Fruit fly (Drosophila melanogaster) whole organism, prepupa: Measurements from ENCODE around the gene CG13309.

Experiments used
- Blimp-1 ChIP-seq: fragments of 200-800 bp; sonication (Bioruptor generic); optimal IDR thresholded peaks from 3 replicates; lab custom pipeline; 2017; ENCODE audit warnings: missing biosample characterization, missing genetic modification characterization, mild to moderate bottlenecking, moderate library complexity, missing genetic modification reagents
- CG10631 ChIP-seq: fragments of 200-800 bp; sonication (Bioruptor generic); optimal IDR thresholded peaks from 2 replicates; lab custom pipeline; 2016; ENCODE audit warnings: missing biosample characterization, missing genetic modification characterization
- CG10669 ChIP-seq: fragments of 200-800 bp; sonication (Bioruptor generic); optimal IDR thresholded peaks from 3 replicates; lab custom pipeline; 2018; ENCODE audit warnings: missing biosample characterization, mild to moderate bottlenecking, missing genetic modification characterization, moderate library complexity
- CG11294 ChIP-seq: fragments of 200-800 bp; sonication (Bioruptor generic); IDR thresholded peaks from 2 replicates; pipeline ENCODE4 v1.3.6; 2022; ENCODE audit warnings: missing biosample characterization, missing genetic modification characterization
- CG11762 ChIP-seq: fragments of 200-800 bp; sonication (Bioruptor generic); optimal IDR thresholded peaks from 3 replicates; lab custom pipeline; 2016; ENCODE audit warnings: missing biosample characterization, missing genetic modification characterization; ENCODE audit not compliant: insufficient read depth
- CG15336 ChIP-seq: fragments of 200-800 bp; sonication (Bioruptor generic); IDR thresholded peaks from 2 replicates; pipeline ENCODE4 v1.3.6; 2022; ENCODE audit warnings: missing biosample characterization, missing genetic modification characterization
- CG1621 ChIP-seq: fragments of 200-800 bp; sonication (Bioruptor generic); optimal IDR thresholded peaks from 3 replicates; lab custom pipeline; 2018; ENCODE audit warnings: missing biosample characterization, mild to moderate bottlenecking, missing genetic modification characterization
- CG16779 ChIP-seq: fragments of 200-800 bp; sonication (Bioruptor generic); optimal IDR thresholded peaks from 3 replicates; lab custom pipeline; 2017; ENCODE audit warnings: missing biosample characterization, mild to moderate bottlenecking, missing genetic modification characterization
- CG3032 ChIP-seq: fragments of 200-800 bp; optimal IDR thresholded peaks from 2 replicates; lab custom pipeline; 2019; ENCODE audit warnings: missing biosample characterization, mild to moderate bottlenecking, missing genetic modification characterization, moderate library complexity
- CG31627 ChIP-seq: fragments of 200-800 bp; sonication (Bioruptor generic); optimal IDR thresholded peaks from 3 replicates; lab custom pipeline; 2016; ENCODE audit warnings: missing biosample characterization, missing genetic modification characterization
- CG32006 ChIP-seq: fragments of 200-800 bp; sonication (Bioruptor generic); optimal IDR thresholded peaks from 3 replicates; lab custom pipeline; 2017; ENCODE audit warnings: missing biosample characterization, mild to moderate bottlenecking, missing genetic modification characterization
- CG34406 ChIP-seq: fragments of 200-800 bp; sonication (Bioruptor generic); optimal IDR thresholded peaks from 3 replicates; lab custom pipeline; 2016; ENCODE audit warnings: missing biosample characterization, missing genetic modification characterization
- CG3919 ChIP-seq: fragments of 200-800 bp; sonication (Bioruptor generic); optimal IDR thresholded peaks from 3 replicates; lab custom pipeline; 2016; ENCODE audit warnings: missing biosample characterization, missing genetic modification characterization
- CG4318 ChIP-seq: fragments of 200-800 bp; sonication (Bioruptor generic); optimal IDR thresholded peaks from 3 replicates; lab custom pipeline; 2017; ENCODE audit warnings: missing biosample characterization, mild to moderate bottlenecking, missing genetic modification characterization
- CG6276 ChIP-seq: fragments of 200-800 bp; sonication (Bioruptor generic); optimal IDR thresholded peaks from 2 replicates; lab custom pipeline; 2017; ENCODE audit warnings: missing biosample characterization, mild to moderate bottlenecking, missing genetic modification characterization
- CG6792 ChIP-seq: fragments of 200-800 bp; sonication (Bioruptor generic); optimal IDR thresholded peaks from 3 replicates; lab custom pipeline; 2016; ENCODE audit warnings: missing biosample characterization, missing genetic modification characterization
- CG6808 ChIP-seq: fragments of 200-800 bp; sonication (Bioruptor generic); optimal IDR thresholded peaks from 3 replicates; lab custom pipeline; 2017; ENCODE audit warnings: missing biosample characterization, missing genetic modification characterization, mild to moderate bottlenecking, moderate library complexity, missing genetic modification reagents
- CG6854 ChIP-seq: fragments of 200-800 bp; sonication (Bioruptor generic); optimal IDR thresholded peaks from 2 replicates; lab custom pipeline; 2017; ENCODE audit warnings: missing biosample characterization, mild to moderate bottlenecking, missing genetic modification characterization
- CG7368 ChIP-seq: fragments of 200-800 bp; sonication (Bioruptor generic); optimal IDR thresholded peaks from 3 replicates; lab custom pipeline; 2016; ENCODE audit warnings: missing biosample characterization, missing genetic modification characterization
- CG8119 ChIP-seq: fragments of 200-800 bp; sonication (Bioruptor generic); IDR thresholded peaks from 3 replicates; pipeline ENCODE4 v1.3.6; 2022; ENCODE audit warnings: missing biosample characterization, missing genetic modification characterization
- CG8632 ChIP-seq: fragments of 200-800 bp; sonication (Bioruptor generic); optimal IDR thresholded peaks from 3 replicates; lab custom pipeline; 2016; ENCODE audit warnings: missing biosample characterization, missing genetic modification characterization
- CG9139 ChIP-seq: fragments of 200-800 bp; sonication (Bioruptor generic); optimal IDR thresholded peaks from 3 replicates; lab custom pipeline; 2017; ENCODE audit warnings: missing biosample characterization, mild to moderate bottlenecking, missing genetic modification characterization
- Eip75B ChIP-seq: fragments of 200-800 bp; sonication (Bioruptor generic); optimal IDR thresholded peaks from 3 replicates; lab custom pipeline; 2016; ENCODE audit warnings: missing biosample characterization, missing genetic modification characterization
- Eip93F ChIP-seq: fragments of 200-800 bp; sonication (Bioruptor generic); optimal IDR thresholded peaks from 2 replicates; lab custom pipeline; 2016; ENCODE audit warnings: missing biosample characterization, mild to moderate bottlenecking, missing genetic modification characterization
- Ets21C ChIP-seq: fragments of 200-800 bp; sonication (Bioruptor generic); optimal IDR thresholded peaks from 3 replicates; lab custom pipeline; 2016; ENCODE audit warnings: missing biosample characterization, missing genetic modification characterization
- Gug ChIP-seq: fragments of 200-800 bp; sonication (Bioruptor generic); IDR thresholded peaks from 2 replicates; pipeline ENCODE4 v1.3.6; 2022; ENCODE audit warnings: missing biosample characterization, missing genetic modification characterization
- Hr38 ChIP-seq: sonication (Bioruptor generic); optimal IDR thresholded peaks from 2 replicates; lab custom pipeline; 2016; ENCODE audit warnings: missing biosample characterization, missing genetic modification characterization
- Hr39 ChIP-seq: fragments of 200-800 bp; sonication (Bioruptor generic); optimal IDR thresholded peaks from 2 replicates; lab custom pipeline; 2016; ENCODE audit warnings: missing biosample characterization, missing genetic modification characterization
- Hr4 ChIP-seq: fragments of 200-800 bp; sonication (Bioruptor generic); optimal IDR thresholded peaks from 3 replicates; lab custom pipeline; 2016; ENCODE audit warnings: missing biosample characterization, missing genetic modification characterization
- Lpt ChIP-seq: fragments of 200-800 bp; sonication (Bioruptor generic); optimal IDR thresholded peaks from 3 replicates; lab custom pipeline; 2016; ENCODE audit warnings: missing biosample characterization, missing genetic modification characterization
- Met ChIP-seq: fragments of 200-800 bp; sonication (Bioruptor generic); optimal IDR thresholded peaks from 3 replicates; lab custom pipeline; 2016; ENCODE audit warnings: missing biosample characterization, missing genetic modification characterization
- OdsH ChIP-seq: fragments of 200-800 bp; sonication (Bioruptor generic); optimal IDR thresholded peaks from 3 replicates; lab custom pipeline; 2016; ENCODE audit warnings: missing biosample characterization, missing genetic modification characterization
- Smox ChIP-seq: fragments of 200-800 bp; sonication (Bioruptor generic); optimal IDR thresholded peaks from 3 replicates; lab custom pipeline; 2016; ENCODE audit warnings: missing biosample characterization, missing genetic modification characterization
- Sox102F ChIP-seq: fragments of 200-800 bp; sonication (Bioruptor generic); optimal IDR thresholded peaks from 2 replicates; lab custom pipeline; 2016; ENCODE audit warnings: missing biosample characterization, mild to moderate bottlenecking, missing genetic modification characterization
- Sox14 ChIP-seq: fragments of 200-800 bp; sonication (Bioruptor generic); optimal IDR thresholded peaks from 3 replicates; lab custom pipeline; 2016; ENCODE audit warnings: missing biosample characterization, missing genetic modification characterization
- Sox15 ChIP-seq: fragments of 200-800 bp; sonication (Bioruptor generic); optimal IDR thresholded peaks from 3 replicates; lab custom pipeline; 2016; ENCODE audit warnings: missing biosample characterization, missing genetic modification characterization
- cyc ChIP-seq: fragments of 200-800 bp; sonication (Bioruptor generic); optimal IDR thresholded peaks from 3 replicates; lab custom pipeline; 2016; ENCODE audit warnings: missing biosample characterization, missing genetic modification characterization
- dac ChIP-seq: fragments of 200-800 bp; sonication (Bioruptor generic); optimal IDR thresholded peaks from 2 replicates; lab custom pipeline; 2017; ENCODE audit warnings: missing biosample characterization, mild to moderate bottlenecking, missing genetic modification characterization
- dsx ChIP-seq: fragments of 200-800 bp; optimal IDR thresholded peaks from 3 replicates; lab custom pipeline; 2019; ENCODE audit warnings: missing biosample characterization, mild to moderate bottlenecking, missing genetic modification characterization, moderate library complexity; ENCODE audit not compliant: poor library complexity, severe bottlenecking
- eg ChIP-seq: fragments of 200-800 bp; sonication (Bioruptor generic); IDR thresholded peaks from 3 replicates; pipeline ENCODE4 v1.3.6; 2022; ENCODE audit warnings: missing biosample characterization, missing genetic modification characterization
- esn ChIP-seq: fragments of 200-800 bp; sonication (Bioruptor generic); optimal IDR thresholded peaks from 2 replicates; lab custom pipeline; 2016; ENCODE audit warnings: missing biosample characterization, mild to moderate bottlenecking, missing genetic modification characterization, moderate library complexity
- fd85E ChIP-seq: fragments of 200-800 bp; sonication (Bioruptor generic); optimal IDR thresholded peaks from 3 replicates; lab custom pipeline; 2016; ENCODE audit warnings: missing biosample characterization, missing genetic modification characterization
- fkh ChIP-seq: fragments of 200-800 bp; sonication (Bioruptor generic); optimal IDR thresholded peaks from 3 replicates; lab custom pipeline; 2017; ENCODE audit warnings: missing biosample characterization, mild to moderate bottlenecking, missing genetic modification characterization, moderate library complexity
- lz ChIP-seq: fragments of 200-800 bp; sonication (Bioruptor generic); optimal IDR thresholded peaks from 3 replicates; lab custom pipeline; 2016; ENCODE audit warnings: missing biosample characterization, missing genetic modification characterization
- net ChIP-seq: fragments of 200-800 bp; sonication (Bioruptor generic); optimal IDR thresholded peaks from 3 replicates; lab custom pipeline; 2016; ENCODE audit warnings: missing biosample characterization, missing genetic modification characterization
- pdm3 ChIP-seq: fragments of 200-800 bp; sonication (Bioruptor generic); optimal IDR thresholded peaks from 3 replicates; lab custom pipeline; 2016; ENCODE audit warnings: missing biosample characterization, missing genetic modification characterization
- salr ChIP-seq, 2 experiments: fragments of 200-800 bp; sonication (Bioruptor generic); optimal IDR thresholded peaks; 3 replicates each; lab custom pipeline; 2016 to 2018; ENCODE audit warnings: missing biosample characterization in 2 of 2, missing genetic modification characterization in 2 of 2, mild to moderate bottlenecking in 1 of 2
- svp ChIP-seq: fragments of 200-800 bp; sonication (Bioruptor generic); peaks from one replicate; lab custom pipeline; 2016; ENCODE audit warnings: missing biosample characterization, missing genetic modification characterization
- topi ChIP-seq: fragments of 200-800 bp; sonication (Bioruptor generic); optimal IDR thresholded peaks from 3 replicates; lab custom pipeline; 2016; ENCODE audit warnings: missing biosample characterization, missing genetic modification characterization
- vri ChIP-seq: fragments of 200-800 bp; sonication (Bioruptor generic); optimal IDR thresholded peaks from 3 replicates; lab custom pipeline; 2016; ENCODE audit warnings: missing biosample characterization, mild to moderate bottlenecking, missing genetic modification characterization

Gene CG13309

dm6 chr3L:8781993-8782392, 28.2 kb upstream of the CG13309 start (continued):
- TF ChIP-seq CG6792 (GFP tag; lab: Kevin White, UChicago) (peak; percentile 34), dsx (GFP tag; lab: Kevin White, UChicago) (no peak), Blimp-1 (GFP tag; lab: Kevin White, UChicago) (no peak), CG15336 (peak; percentile 73), Ets21C (no peak), Eip93F (GFP tag; lab: Kevin White, UChicago) (no peak), CG1621 (no peak)

dm6 chr3L:8783299-8783698, 26.9 kb upstream of the CG13309 start:
- TF ChIP-seq esn (no peak), Met (GFP tag; lab: Kevin White, UChicago) (no peak), CG34406 (GFP tag; lab: Kevin White, UChicago) (no peak), Sox102F (GFP tag; lab: Kevin White, UChicago) (no peak), Blimp-1 (GFP tag; lab: Kevin White, UChicago) (no peak), Hr4 (GFP tag; lab: Kevin White, UChicago) (no peak), topi (no peak), Smox (GFP tag; lab: Kevin White, UChicago) (no peak), CG16779 (tag; lab: Kevin White, UChicago) (no peak), Hr39 (GFP tag; lab: Kevin White, UChicago) (no peak), CG6792 (GFP tag; lab: Kevin White, UChicago) (no peak), CG15336 (peak; percentile 32; the same call in 1 of the 2 replicates), Sox15 (GFP tag; lab: Kevin White, UChicago) (no peak), CG9139 (GFP tag; lab: Kevin White, UChicago) (no peak), salr (GFP tag; optimal IDR thresholded peaks at IDR 0.05; lab: Kevin White, UChicago) (peak in 1 of 2 experiments; percentile 45), CG6276 (GFP tag; lab: Kevin White, UChicago) (peak; percentile 14), CG6854 (GFP tag; lab: Kevin White, UChicago) (no peak), CG31627 (GFP tag; lab: Kevin White, UChicago) (no peak), svp (GFP tag; lab: Kevin White, UChicago) (peak; percentile 13), CG10631 (GFP tag; lab: Kevin White, UChicago) (no peak), dac (peak; percentile 8), eg (GFP tag; lab: Robert Waterston, UW) (peak; percentile 43; the same call in 1 of the 3 replicates), dsx (GFP tag; lab: Kevin White, UChicago) (no peak), CG10669 (GFP tag; lab: Kevin White, UChicago) (no peak), CG3032 (tag; lab: Kevin White, UChicago) (no peak), fd85E (GFP tag; lab: Kevin White, UChicago) (no peak), CG32006 (no peak), cyc (GFP tag; lab: Kevin White, UChicago) (no peak), CG11762 (GFP tag; lab: Kevin White, UChicago) (no peak), vri (GFP tag; lab: Kevin White, UChicago) (no peak), CG4318 (no peak), fkh (GFP tag; lab: Kevin White, UChicago) (no peak), OdsH (GFP tag; lab: Kevin White, UChicago) (no peak), CG6808 (no peak), Sox14 (GFP tag; lab: Kevin White, UChicago) (no peak), CG3919 (GFP tag; lab: Kevin White, UChicago) (no peak), pdm3 (GFP tag; lab: Kevin White, UChicago) (peak; percentile 7), CG7368 (GFP tag; lab: Kevin White, UChicago) (no peak), Hr38 (GFP tag; lab: Kevin White, UChicago) (no peak), net (no peak), Lpt (GFP tag; lab: Kevin White, UChicago) (peak; percentile 13), CG8632 (GFP tag; lab: Kevin White, UChicago) (no peak), CG8119 (GFP tag; lab: Robert Waterston, UW) (peak; percentile 51; the same call in 2 of the 3 replicates), CG1621 (no peak), lz (GFP tag; lab: Kevin White, UChicago) (no peak), Gug (GFP tag; lab: Robert Waterston, UW) (no peak), CG11294 (GFP tag; lab: Robert Waterston, UW) (no peak), Eip75B (GFP tag; lab: Kevin White, UChicago) (no peak)
